Fruit fly (Drosophila melanogaster) whole organism, embryonic: ENCODE data around the gene cry.

Source experiments
- Blimp-1 ChIP-seq: fragments of 200-800 bp; sonication (Bioruptor generic); optimal IDR thresholded peaks from 3 replicates; lab custom pipeline; 2018; ENCODE audit warnings: missing biosample characterization, missing genetic modification characterization, mild to moderate bottlenecking, moderate library complexity, missing genetic modification reagents
- CG10543 ChIP-seq: fragments of 200-800 bp; sonication (Bioruptor generic); optimal IDR thresholded peaks from 3 replicates; lab custom pipeline; 2017; ENCODE audit warnings: missing biosample characterization, mild to moderate bottlenecking, missing genetic modification characterization, moderate library complexity
- CG11093 ChIP-seq: fragments of 200-800 bp; sonication (Bioruptor generic); IDR thresholded peaks from 3 replicates; pipeline ENCODE4 v1.3.6; 2022; ENCODE audit warnings: missing biosample characterization, missing genetic modification characterization
- CG15601 ChIP-seq: fragments of 200-800 bp; sonication (Bioruptor generic); optimal IDR thresholded peaks from 3 replicates; lab custom pipeline; 2019; ENCODE audit warnings: missing biosample characterization, mild to moderate bottlenecking, missing genetic modification characterization, moderate library complexity
- CG15696 ChIP-seq: fragments of 200-800 bp; sonication (Bioruptor generic); optimal IDR thresholded peaks from 2 replicates; lab custom pipeline; 2019; ENCODE audit warnings: missing biosample characterization, mild to moderate bottlenecking, missing genetic modification characterization, moderate library complexity
- CG1603 ChIP-seq: fragments of 200-800 bp; sonication (Bioruptor generic); optimal IDR thresholded peaks from 2 replicates; lab custom pipeline; 2019; ENCODE audit warnings: missing biosample characterization, mild to moderate bottlenecking, missing genetic modification characterization, moderate library complexity
- CG16863 ChIP-seq: fragments of 200-800 bp; sonication (Bioruptor generic); optimal IDR thresholded peaks from 3 replicates; lab custom pipeline; 2016; ENCODE audit warnings: missing biosample characterization, missing genetic modification characterization
- CG17802 ChIP-seq: fragments of 200-800 bp; sonication (Bioruptor generic); optimal IDR thresholded peaks from 2 replicates; lab custom pipeline; 2018; ENCODE audit warnings: missing biosample characterization, mild to moderate bottlenecking, missing genetic modification characterization, moderate library complexity
- CG33213 ChIP-seq: fragments of 200-800 bp; sonication (Bioruptor generic); optimal IDR thresholded peaks from 3 replicates; lab custom pipeline; 2016; ENCODE audit warnings: missing biosample characterization, missing genetic modification characterization
- CG34422 ChIP-seq: fragments of 200-800 bp; sonication (Bioruptor generic); IDR thresholded peaks from 3 replicates; pipeline ENCODE4 v1.3.6; 2022; ENCODE audit warnings: missing biosample characterization, missing genetic modification characterization
- CG3838 ChIP-seq: fragments of 200-800 bp; sonication (Bioruptor generic); optimal IDR thresholded peaks from 3 replicates; lab custom pipeline; 2016; ENCODE audit warnings: missing biosample characterization, missing genetic modification characterization
- CG4360 ChIP-seq: fragments of 200-800 bp; sonication (Bioruptor generic); IDR thresholded peaks from 2 replicates; pipeline ENCODE4 v1.3.6; 2022; ENCODE audit warnings: missing biosample characterization, missing genetic modification characterization
- CG43689 ChIP-seq: fragments of 200-800 bp; sonication (Bioruptor generic); IDR thresholded peaks from 2 replicates; pipeline ENCODE4 v1.3.6; 2022; ENCODE audit warnings: missing biosample characterization, missing genetic modification characterization
- CG4730 ChIP-seq: fragments of 200-800 bp; sonication (Bioruptor generic); IDR thresholded peaks from 2 replicates; pipeline ENCODE4 v1.3.6; 2022; ENCODE audit warnings: missing biosample characterization, missing genetic modification characterization
- CG5953 ChIP-seq: fragments of 200-800 bp; sonication (Bioruptor generic); IDR thresholded peaks from 2 replicates; pipeline ENCODE4 v1.3.6; 2022; ENCODE audit warnings: missing biosample characterization, missing genetic modification characterization
- CG7271 ChIP-seq: fragments of 200-800 bp; sonication (Bioruptor generic); optimal IDR thresholded peaks from 2 replicates; lab custom pipeline; 2018; ENCODE audit warnings: missing biosample characterization, mild to moderate bottlenecking, missing genetic modification characterization, moderate library complexity
- CG7372 ChIP-seq: fragments of 200-800 bp; sonication (Bioruptor generic); IDR thresholded peaks from 2 replicates; pipeline ENCODE4 v1.3.6; 2022; ENCODE audit warnings: missing biosample characterization, missing genetic modification characterization
- CG7963 ChIP-seq: fragments of 200-800 bp; sonication (Bioruptor generic); IDR thresholded peaks from 3 replicates; pipeline ENCODE4 v1.3.6; 2022; ENCODE audit warnings: missing biosample characterization, missing genetic modification characterization; ENCODE audit not compliant: partially characterized antibody
- CG8388 ChIP-seq: fragments of 200-800 bp; sonication (Bioruptor generic); optimal IDR thresholded peaks from 2 replicates; lab custom pipeline; 2019; ENCODE audit warnings: missing biosample characterization, mild to moderate bottlenecking, missing genetic modification characterization, moderate library complexity
- CG9437 ChIP-seq: fragments of 200-800 bp; sonication (Bioruptor generic); optimal IDR thresholded peaks from 2 replicates; lab custom pipeline; 2018; ENCODE audit warnings: missing biosample characterization, mild to moderate bottlenecking, missing genetic modification characterization
- Doc3 ChIP-seq: fragments of 200-800 bp; sonication (Bioruptor generic); IDR thresholded peaks from 3 replicates; pipeline ENCODE4 v1.3.6; 2022; ENCODE audit warnings: missing biosample characterization, missing genetic modification characterization; ENCODE audit not compliant: partially characterized antibody
- E2f2 ChIP-seq: fragments of 200-800 bp; sonication (Bioruptor generic); IDR thresholded peaks from 2 replicates; pipeline ENCODE4 v1.3.6; 2022; ENCODE audit warnings: missing biosample characterization, missing genetic modification characterization
- HLHmδ ChIP-seq: fragments of 200-800 bp; sonication (Bioruptor generic); optimal IDR thresholded peaks from 2 replicates; lab custom pipeline; 2018; ENCODE audit warnings: missing biosample characterization, mild to moderate bottlenecking, missing genetic modification characterization, moderate library complexity
- Hmx ChIP-seq: fragments of 200-800 bp; sonication (Bioruptor generic); optimal IDR thresholded peaks from 2 replicates; lab custom pipeline; 2016; ENCODE audit warnings: missing biosample characterization, missing genetic modification characterization
- MTF-1 ChIP-seq: fragments of 200-800 bp; sonication (Bioruptor generic); optimal IDR thresholded peaks from 2 replicates; lab custom pipeline; 2018; ENCODE audit warnings: missing biosample characterization, mild to moderate bottlenecking, missing genetic modification characterization, borderline replicate concordance
- Mes4 ChIP-seq: fragments of 200-800 bp; sonication (Bioruptor generic); optimal IDR thresholded peaks from 2 replicates; lab custom pipeline; 2016; ENCODE audit warnings: missing biosample characterization, missing genetic modification characterization
- Myb ChIP-seq: fragments of 200-800 bp; sonication (Bioruptor generic); optimal IDR thresholded peaks from 2 replicates; lab custom pipeline; 2016; ENCODE audit warnings: missing biosample characterization, missing genetic modification characterization
- Optix ChIP-seq: fragments of 200-800 bp; sonication (Bioruptor generic); IDR thresholded peaks from 3 replicates; pipeline ENCODE4 v1.3.6; 2022; ENCODE audit warnings: missing biosample characterization, missing genetic modification characterization
- Ptx1 ChIP-seq: fragments of 200-800 bp; sonication (Bioruptor generic); IDR thresholded peaks from 2 replicates; pipeline ENCODE4 v1.3.6; 2022; ENCODE audit warnings: missing biosample characterization, missing genetic modification characterization
- Six4 ChIP-seq: fragments of 200-800 bp; sonication (Bioruptor generic); optimal IDR thresholded peaks from 2 replicates; lab custom pipeline; 2016; ENCODE audit warnings: missing biosample characterization, missing genetic modification characterization
- Sox102F ChIP-seq: fragments of 200-800 bp; sonication (Bioruptor generic); optimal IDR thresholded peaks from 2 replicates; lab custom pipeline; 2018; ENCODE audit warnings: missing biosample characterization, mild to moderate bottlenecking, missing genetic modification characterization, moderate library complexity
- TFAM ChIP-seq: fragments of 200-800 bp; sonication (Bioruptor generic); optimal IDR thresholded peaks from 2 replicates; lab custom pipeline; 2017; ENCODE audit warnings: missing biosample characterization, missing genetic modification characterization, inconsistent platforms
- ato ChIP-seq: fragments of 200-800 bp; sonication (Bioruptor generic); IDR thresholded peaks from 2 replicates; pipeline ENCODE4 v1.3.6; 2022; ENCODE audit warnings: missing biosample characterization, missing genetic modification characterization; ENCODE audit not compliant: partially characterized antibody
- ci ChIP-seq: fragments of 200-800 bp; sonication (Bioruptor generic); IDR thresholded peaks from 3 replicates; pipeline ENCODE4 v1.3.6; 2022; ENCODE audit warnings: missing biosample characterization, missing genetic modification characterization
- corto ChIP-seq: fragments of 200-800 bp; sonication (Bioruptor generic); optimal IDR thresholded peaks from 2 replicates; lab custom pipeline; 2016; ENCODE audit warnings: missing biosample characterization, mild to moderate bottlenecking, missing genetic modification characterization, moderate library complexity
- crc ChIP-seq: fragments of 200-800 bp; sonication (Bioruptor generic); optimal IDR thresholded peaks from 2 replicates; lab custom pipeline; 2016; ENCODE audit warnings: missing biosample characterization, missing genetic modification characterization
- dan ChIP-seq: fragments of 200-800 bp; sonication (Bioruptor generic); IDR thresholded peaks from 2 replicates; pipeline ENCODE4 v1.3.6; 2022; ENCODE audit warnings: missing biosample characterization, missing genetic modification characterization
- hth ChIP-seq: fragments of >200 bp; optimal IDR thresholded peaks from 2 replicates; lab custom pipeline; 2017; ENCODE audit warnings: inconsistent platforms
- pan ChIP-seq, 4 experiments: fragments of >200 bp in 3 of 4; fragments of 200-800 bp in 1 of 4; sonication (Bioruptor generic) in 1 of 4; optimal IDR thresholded peaks in 3 of 4; IDR thresholded peaks in 1 of 4; 2 replicates each; pipeline versions ENCODE4 v1.3.6 to Lab custom; 2017 to 2022; ENCODE audit warnings: missing biosample characterization in 2 of 4, missing genetic modification characterization in 2 of 4, mixed read lengths in 1 of 4
- peb ChIP-seq: fragments of 200-800 bp; sonication (Bioruptor generic); IDR thresholded peaks from 2 replicates; pipeline ENCODE4 v1.3.6; 2022; ENCODE audit warnings: missing biosample characterization, missing genetic modification characterization
- schlank ChIP-seq: fragments of 200-800 bp; sonication (Bioruptor generic); optimal IDR thresholded peaks from 2 replicates; lab custom pipeline; 2018; ENCODE audit warnings: missing biosample characterization, mild to moderate bottlenecking, missing genetic modification characterization
- scrt ChIP-seq: fragments of 200-800 bp; sonication (Bioruptor generic); optimal IDR thresholded peaks from 2 replicates; lab custom pipeline; 2018; ENCODE audit warnings: missing biosample characterization, mild to moderate bottlenecking, missing genetic modification characterization, moderate library complexity
- sug ChIP-seq: fragments of 200-800 bp; optimal IDR thresholded peaks from 2 replicates; lab custom pipeline; 2019; ENCODE audit warnings: missing biosample characterization, mild to moderate bottlenecking, missing genetic modification characterization, moderate library complexity
- tgo ChIP-seq: fragments of 200-800 bp; sonication (Bioruptor generic); IDR thresholded peaks from 3 replicates; pipeline ENCODE4 v1.3.6; 2022; ENCODE audit warnings: missing biosample characterization, missing genetic modification characterization
- tll ChIP-seq, 2 experiments: fragments of 200-800 bp in 1 of 2; fragments of >200 bp in 1 of 2; sonication (Bioruptor generic) in 1 of 2; optimal IDR thresholded peaks; 2 replicates each; lab custom pipeline; 2017 to 2019; ENCODE audit warnings: missing biosample characterization in 2 of 2, missing genetic modification characterization in 2 of 2, mild to moderate bottlenecking in 1 of 2, moderate library complexity in 1 of 2
- ttk ChIP-seq: fragments of 200-800 bp; sonication (Bioruptor generic); IDR thresholded peaks from 2 replicates; pipeline ENCODE4 v2.1.2; 2022; ENCODE audit warnings: missing biosample characterization, missing genetic modification characterization
- zen2 ChIP-seq: fragments of 200-800 bp; sonication (Bioruptor generic); IDR thresholded peaks from 3 replicates; pipeline ENCODE4 v1.3.6; 2022; ENCODE audit warnings: missing biosample characterization, missing genetic modification characterization; ENCODE audit not compliant: partially characterized antibody
- zf30C ChIP-seq: fragments of 200-800 bp; sonication (Bioruptor generic); optimal IDR thresholded peaks from 3 replicates; lab custom pipeline; 2018; ENCODE audit warnings: missing biosample characterization, mild to moderate bottlenecking, missing genetic modification characterization

cry gene

dm6 chr3R:19226137-19226873 is 14.4 kb downstream of the cry start, which contains the start of gene vib (continued):
- TF ChIP-seq CG9437 (no peak), Mes4 (GFP tag; lab: Kevin White, UChicago) (no peak), Ptx1 (GFP tag; lab: Robert Waterston, UW) (peak; percentile 25; the same call in 1 of the 2 replicates), CG7963 (GFP tag; lab: Robert Waterston, UW) (peak; percentile 96), CG33213 (GFP tag; lab: Kevin White, UChicago) (peak; percentile 24), MTF-1 (GFP tag; lab: Kevin White, UChicago) (peak; percentile 16), hth (lab: Kevin White, UChicago) (no peak), CG4730 (peak; percentile 39; the same call in 1 of the 2 replicates), Six4 (GFP tag; lab: Kevin White, UChicago) (peak; percentile 19), CG16863 (GFP tag; lab: Kevin White, UChicago) (peak; percentile 18), ttk (no peak), schlank (tag; lab: Kevin White, UChicago) (peak; percentile 5), zf30C (GFP tag; lab: Kevin White, UChicago) (no peak), CG1603 (peak; percentile 60), Optix (no peak; the same call in 2 of the 3 replicates), scrt (GFP tag; lab: Kevin White, UChicago) (no peak), Myb (GFP tag; lab: Kevin White, UChicago) (peak; percentile 20), ci (GFP tag; lab: Robert Waterston, UW) (peak; percentile 82), sug (tag; lab: Kevin White, UChicago) (no peak), TFAM (GFP tag; lab: Kevin White, UChicago) (no peak), E2f2 (GFP tag; lab: Robert Waterston, UW) (peak; percentile 76), tgo (GFP tag; lab: Robert Waterston, UW) (peak; percentile 32; the same call in 1 of the 3 replicates), CG43689 (GFP tag; lab: Robert Waterston, UW) (no peak), CG17802 (peak; percentile 6), peb (GFP tag; lab: Robert Waterston, UW) (peak; percentile 12; the same call in 1 of the 2 replicates), Sox102F (peak; percentile 43), CG15601 (tag; lab: Kevin White, UChicago) (peak; percentile 54), zen2 (GFP tag; lab: Robert Waterston, UW) (peak; percentile 86), CG4360 (GFP tag; lab: Robert Waterston, UW) (peak; percentile 29; the same call in 1 of the 2 replicates), corto (GFP tag; lab: Kevin White, UChicago) (no peak), Doc3 (GFP tag; lab: Robert Waterston, UW) (peak; percentile 75), CG10543 (GFP tag; lab: Kevin White, UChicago) (peak; percentile 32), CG3838 (no peak), tll (GFP tag; optimal IDR thresholded peaks at IDR 0.05; lab: Kevin White, UChicago) (no peak), crc (GFP tag; lab: Kevin White, UChicago) (no peak), CG8388 (GFP tag; lab: Kevin White, UChicago) (peak; percentile 36), CG5953 (GFP tag; lab: Robert Waterston, UW) (no peak), ato (GFP tag; lab: Robert Waterston, UW) (peak; percentile 96), HLHmδ (no peak), CG15696 (tag; lab: Kevin White, UChicago) (peak; percentile 53), CG7372 (GFP tag; lab: Robert Waterston, UW) (no peak), CG7271 (tag; lab: Kevin White, UChicago) (peak; percentile 41), CG34422 (GFP tag; lab: Robert Waterston, UW) (peak; percentile 64; the same call in 2 of the 3 replicates), Hmx (GFP tag; lab: Kevin White, UChicago) (no peak), dan (GFP tag; lab: Robert Waterston, UW) (no peak), CG11093 (no peak), Blimp-1 (GFP tag; lab: Kevin White, UChicago) (no peak), pan (optimal IDR thresholded peaks at IDR 0.05; lab: Kevin White, UChicago) (no peak), pan (GFP tag; optimal IDR thresholded peaks at IDR 0.05 in 1 of 2, IDR thresholded peaks at IDR 0.05 in 1 of 2) (peak in 1 of 2 experiments; percentile 35)
